Fruit fly (Drosophila melanogaster): ENCODE results near the gene P5CDh2.

The P5CDh2 gene

DNA sequence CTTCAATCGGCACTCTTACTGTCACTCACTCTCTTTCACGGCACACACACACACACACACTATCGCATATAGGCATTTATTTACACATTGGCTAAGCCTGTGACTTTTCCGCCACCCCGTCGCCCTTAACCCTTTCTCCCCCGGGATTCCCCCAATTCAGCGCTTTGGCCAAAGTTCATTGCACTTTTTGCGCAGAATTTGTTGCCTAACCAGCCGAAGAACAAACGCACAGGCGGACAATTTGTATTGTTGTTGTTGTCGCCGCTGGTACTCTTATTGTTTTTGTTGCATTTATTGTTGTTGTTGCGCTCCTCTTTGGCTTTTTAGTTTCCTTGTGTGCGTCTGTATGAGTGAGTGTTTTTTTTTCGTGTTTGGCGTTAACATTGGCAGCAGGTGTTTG is 21.0 kb downstream of the P5CDh2 start:
- TF ChIP-seq noc (tag; optimal IDR thresholded peaks at IDR 0.05): no peak

- no peak for TF ChIP-seq noc (tag; optimal IDR thresholded peaks at IDR 0.05)
Measured at dm6 chr3R:21899170-21899575, 21.4 kb downstream of the P5CDh2 start.

DNA sequence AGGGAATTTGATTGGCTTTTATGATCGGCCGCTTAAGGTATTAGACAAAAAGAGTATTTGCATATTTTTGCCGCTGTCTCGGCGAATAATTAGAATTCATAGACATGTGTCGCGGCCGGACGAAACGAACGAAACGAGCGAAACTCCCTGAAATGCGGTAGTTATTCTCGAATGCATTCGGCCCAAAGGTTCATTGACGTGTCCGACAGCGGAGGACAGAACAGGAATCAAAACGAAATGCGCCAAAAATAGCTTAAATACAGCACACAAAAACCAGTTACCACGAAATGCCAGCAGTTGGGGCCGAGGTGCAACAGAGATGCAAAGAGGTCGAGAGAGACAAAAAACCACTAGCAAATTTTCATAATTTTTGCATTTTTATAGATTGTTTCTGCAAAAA is 26.6 kb downstream of the P5CDh2 start:
- no peak for TF ChIP-seq noc (tag; optimal IDR thresholded peaks at IDR 0.05)

DNA sequence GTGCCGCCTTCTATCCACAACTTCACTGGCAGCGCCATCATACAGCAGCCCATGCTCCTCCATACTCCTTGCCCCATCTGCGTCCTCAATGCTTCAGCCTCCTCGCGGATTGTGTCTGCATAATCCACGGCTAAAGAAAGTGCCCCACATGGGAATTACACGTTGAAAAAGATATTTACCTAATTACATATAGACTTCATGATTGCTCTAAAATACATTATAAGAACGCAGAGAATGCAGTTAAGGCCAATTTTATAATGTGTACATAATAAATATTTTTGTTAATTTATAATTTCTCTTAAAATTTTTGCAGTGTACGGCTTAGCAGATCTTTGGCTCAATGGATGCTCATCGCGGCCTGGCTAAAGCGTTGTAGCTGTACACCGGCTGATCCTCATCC is 27.9 kb downstream of the P5CDh2 start:
- no peak for TF ChIP-seq noc (tag; optimal IDR thresholded peaks at IDR 0.05)

dm6 chr3R:21906867-21907266 is 29.1 kb downstream of the P5CDh2 start:
- no peak for TF ChIP-seq noc (tag; optimal IDR thresholded peaks at IDR 0.05)

- TF ChIP-seq noc (tag; optimal IDR thresholded peaks at IDR 0.05): no peak
Measured at dm6 chr3R:21911516-21911915, 33.8 kb downstream of the P5CDh2 start, which contains the start of gene Qsox3. Gene Qsox3, plus strand, starts transcription at chr3R:21911816.

DNA sequence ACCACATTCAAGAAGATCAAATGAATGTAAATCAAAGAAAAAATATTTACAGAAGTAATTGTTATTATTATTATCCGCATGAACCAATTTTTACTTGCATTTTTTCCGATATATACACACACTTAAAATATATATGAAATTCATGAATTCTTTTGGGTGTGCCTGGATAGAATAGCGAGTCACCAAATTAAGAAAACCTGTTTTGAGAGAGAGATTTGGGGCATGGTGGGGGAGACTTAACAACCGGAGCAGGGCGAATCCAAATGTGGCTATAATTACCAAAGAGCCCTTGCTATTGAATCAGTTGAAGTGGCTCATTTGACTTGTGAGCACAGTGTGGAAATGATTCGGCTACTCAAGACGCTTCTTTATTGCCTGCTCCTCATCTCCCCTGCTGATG is 35.7 kb downstream of the P5CDh2 start, which contains the start of gene Qsox2:
Gene Qsox2, plus strand, starts transcription at position 301 of the 400 bp plus-strand sequence.
- TF ChIP-seq noc (tag; optimal IDR thresholded peaks at IDR 0.05): no peak

DNA sequence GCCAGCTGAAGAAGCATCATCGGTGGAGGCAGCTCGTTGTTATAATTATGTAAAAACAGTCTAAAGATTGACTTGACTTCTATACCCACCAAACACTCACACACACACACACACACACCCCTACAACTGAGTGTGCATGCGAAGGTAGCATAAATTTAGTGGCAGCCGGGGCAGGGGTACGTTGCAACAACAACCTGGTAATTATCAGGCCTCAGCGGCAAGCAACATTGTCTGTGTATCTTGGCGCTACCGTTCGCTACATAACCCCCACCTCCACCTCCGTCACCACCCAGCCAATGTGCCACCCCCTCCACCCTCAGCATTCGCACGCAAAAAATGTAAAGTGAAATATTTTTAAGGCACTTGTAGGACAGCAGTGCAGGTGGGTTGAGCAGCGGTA is 39.3 kb downstream of the P5CDh2 start:
- no peak for TF ChIP-seq noc (tag; optimal IDR thresholded peaks at IDR 0.05)

- no peak for TF ChIP-seq noc (tag; optimal IDR thresholded peaks at IDR 0.05)
Measured at dm6 chr3R:21920495-21920894, 42.8 kb downstream of the P5CDh2 start.

- TF ChIP-seq noc (tag; optimal IDR thresholded peaks at IDR 0.05): no peak
Measured at dm6 chr3R:21921363-21922208, 43.9 kb downstream of the P5CDh2 start.

dm6 chr3R:21922244-21922643 is 44.5 kb downstream of the P5CDh2 start:
- TF ChIP-seq noc (tag; optimal IDR thresholded peaks at IDR 0.05): no peak

DNA sequence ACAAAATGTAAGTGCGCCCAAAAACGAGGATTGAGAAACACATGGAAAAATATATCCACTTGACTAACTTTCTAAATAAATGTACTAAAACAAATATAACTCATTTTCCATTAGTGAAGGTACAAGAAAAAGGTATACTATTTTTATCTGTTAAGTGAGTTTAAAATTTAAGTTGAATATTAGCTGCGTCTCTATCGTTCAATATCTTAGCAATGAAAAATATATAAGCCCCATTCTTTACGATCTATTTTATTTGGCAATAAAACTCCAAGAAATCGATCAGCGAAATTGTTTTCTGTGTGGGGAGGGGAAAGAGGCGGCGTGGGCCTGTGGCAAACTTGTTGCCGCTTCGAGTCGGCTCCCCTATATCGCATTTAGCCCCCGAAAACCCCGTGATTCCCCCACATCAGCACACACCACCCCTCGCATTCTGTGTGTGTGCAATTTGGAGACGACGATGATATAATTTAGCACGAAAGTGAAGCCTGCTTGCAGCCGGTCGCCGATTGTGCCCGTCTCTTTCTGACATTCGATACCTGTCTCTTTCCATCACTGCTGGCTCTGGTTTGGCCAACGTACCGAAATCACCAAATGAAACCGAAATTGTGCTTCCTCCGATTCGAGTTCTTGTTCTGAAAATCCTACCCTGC is 45.1 kb downstream of the P5CDh2 start:
- no peak for TF ChIP-seq noc (tag; optimal IDR thresholded peaks at IDR 0.05)

DNA sequence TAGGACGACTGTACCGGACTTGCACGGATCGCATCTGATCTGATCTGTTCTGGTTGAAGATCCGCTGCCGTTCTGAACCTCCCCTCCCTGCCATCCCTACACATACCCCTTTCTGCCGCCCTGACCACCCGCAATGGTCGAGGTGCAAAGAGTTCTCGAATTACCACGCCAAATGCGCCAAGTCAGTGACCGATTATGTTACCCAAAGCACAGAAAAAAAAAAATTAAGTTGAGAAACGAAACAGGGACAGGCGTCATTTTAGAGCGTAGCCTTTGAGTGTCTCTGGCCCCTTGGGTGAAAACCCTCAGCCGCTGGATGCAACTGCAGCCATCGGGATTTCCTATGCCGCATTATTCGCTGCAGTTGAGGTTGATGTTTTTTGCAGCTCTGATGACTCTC is 46.0 kb downstream of the P5CDh2 start:
- TF ChIP-seq noc (tag; optimal IDR thresholded peaks at IDR 0.05): no peak

DNA sequence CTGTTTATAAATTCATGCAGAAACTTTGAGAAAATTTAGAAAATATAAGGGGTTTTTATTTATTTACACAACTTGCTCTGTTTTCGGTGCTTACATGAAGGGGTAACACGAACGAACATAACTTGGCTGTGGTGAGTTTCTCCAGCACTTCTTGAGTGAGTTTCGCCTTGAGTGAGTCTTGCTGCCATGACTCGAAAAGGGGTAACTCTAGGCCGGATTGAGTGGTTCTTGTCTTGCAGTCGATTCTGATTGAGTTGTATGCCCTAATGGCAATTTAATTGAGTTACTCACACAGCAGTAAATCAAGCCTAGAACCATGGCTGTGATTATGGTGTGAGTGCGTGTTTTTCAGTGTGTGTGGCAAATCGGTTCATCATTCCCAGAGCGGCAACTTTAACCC is 50.5 kb downstream of the P5CDh2 start:
- no peak for TF ChIP-seq noc (tag; optimal IDR thresholded peaks at IDR 0.05)

Measured in whole organism, larva.